Worm (Caenorhabditis elegans) whole organism, midembryonic: ENCODE results near the gene C31B8.12.

Experiments
- T22C8.4 ChIP-seq: fragments of 200-800 bp; sonication (Bioruptor generic); IDR thresholded peaks from 2 replicates; pipeline ENCODE4 v1.3.6; 2022; ENCODE audit warnings: missing genetic modification characterization, missing compliant biosample characterization
- cog-1 ChIP-seq: sonication (generic microtip); optimal IDR thresholded peaks from 2 replicates; lab custom pipeline; 2016; ENCODE audit warnings: missing genetic modification characterization, missing compliant biosample characterization
- flt-1 ChIP-seq: fragments of 200-800 bp; sonication (Bioruptor generic); IDR thresholded peaks from 2 replicates; pipeline ENCODE4 v1.3.6; 2022; ENCODE audit warnings: missing genetic modification characterization, missing compliant biosample characterization
- klf-2 ChIP-seq: fragments of 200-800 bp; sonication (Bioruptor generic); conservative IDR thresholded peaks from 2 replicates; pipeline ENCODE4 v1.3.6; 2022; ENCODE audit warnings: missing genetic modification reagents, missing genetic modification characterization, missing compliant biosample characterization
- med-1 ChIP-seq: sonication (generic microtip); optimal IDR thresholded peaks from 2 replicates; lab custom pipeline; 2017; ENCODE audit warnings: missing genetic modification characterization, mild to moderate bottlenecking, missing compliant biosample characterization, antibody characterized with exemption, missing genetic modification reagents; ENCODE audit not compliant: insufficient read depth
- ref-1 ChIP-seq: fragments of 200-800 bp; sonication (Bioruptor generic); conservative IDR thresholded peaks from 2 replicates; pipeline ENCODE4 v1.3.6; 2022; ENCODE audit warnings: missing genetic modification reagents, missing genetic modification characterization, missing compliant biosample characterization
- tab-1 ChIP-seq: fragments of 200-800 bp; sonication (Bioruptor generic); IDR thresholded peaks from 2 replicates; pipeline ENCODE4 v1.3.6; 2022; ENCODE audit warnings: missing genetic modification characterization, missing compliant biosample characterization
- ztf-23 ChIP-seq: fragments of 200-800 bp; sonication (Bioruptor generic); IDR thresholded peaks from 2 replicates; pipeline ENCODE4 v1.3.6; 2022; ENCODE audit warnings: missing genetic modification reagents, missing genetic modification characterization, missing compliant biosample characterization
- ztf-29 ChIP-seq: fragments of 200-800 bp; sonication (Bioruptor generic); IDR thresholded peaks from 2 replicates; pipeline ENCODE4 v1.3.6; 2022; ENCODE audit warnings: missing genetic modification reagents, missing genetic modification characterization, missing compliant biosample characterization

The C31B8.12 gene

ce11 chrV:2881565-2881964, 45.9 kb downstream of the C31B8.12 start:
- TF ChIP-seq flt-1 (GFP tag; lab: Robert Waterston, UW), result no peak
- TF ChIP-seq klf-2, result no peak
- no peak for TF ChIP-seq ztf-23
- TF ChIP-seq cog-1 (tag; lab: Kevin White, UChicago), result no peak
- TF ChIP-seq ref-1, result no peak
- TF ChIP-seq tab-1 (GFP tag; lab: Robert Waterston, UW), result no peak
- no peak for TF ChIP-seq T22C8.4

ce11 chrV:2881016-2881415, 46.4 kb downstream of the C31B8.12 start, which contains the start of gene ifc-1:
Gene ifc-1, plus strand, starts transcription at chrV:2881393.
- TF ChIP-seq flt-1 (GFP tag; lab: Robert Waterston, UW) (no peak), klf-2 (no peak), ztf-23 (no peak), ref-1 (no peak), med-1 (no peak), cog-1 (tag; lab: Kevin White, UChicago) (no peak), T22C8.4 (no peak), tab-1 (GFP tag; lab: Robert Waterston, UW) (no peak), ztf-29 (GFP tag; lab: Robert Waterston, UW) (no peak)

- TF ChIP-seq tab-1 (GFP tag; lab: Robert Waterston, UW) (no peak), cog-1 (tag; lab: Kevin White, UChicago) (no peak), klf-2 (no peak), ztf-29 (GFP tag; lab: Robert Waterston, UW) (no peak), ref-1 (no peak), med-1 (no peak), T22C8.4 (no peak), ztf-23 (no peak), flt-1 (GFP tag; lab: Robert Waterston, UW) (no peak)
Measured at ce11 chrV:2880356-2880755, 47.1 kb downstream of the C31B8.12 start.

ce11 chrV:2879801-2880200, 47.7 kb downstream of the C31B8.12 start, which contains the start of gene str-39:
Gene str-39, minus strand, starts transcription at chrV:2879901.
- TF ChIP-seq ztf-23, result no peak
- TF ChIP-seq cog-1 (tag; lab: Kevin White, UChicago), result no peak
- TF ChIP-seq T22C8.4, result no peak
- TF ChIP-seq klf-2, result no peak
- no peak for TF ChIP-seq ztf-29 (GFP tag; lab: Robert Waterston, UW)
- TF ChIP-seq ref-1, result no peak
- TF ChIP-seq tab-1 (GFP tag; lab: Robert Waterston, UW), result no peak
- TF ChIP-seq flt-1 (GFP tag; lab: Robert Waterston, UW), result no peak
- TF ChIP-seq med-1, result no peak

- TF ChIP-seq flt-1 (GFP tag; lab: Robert Waterston, UW) (no peak), ztf-29 (GFP tag; lab: Robert Waterston, UW) (no peak), ztf-23 (no peak), med-1 (no peak), tab-1 (GFP tag; lab: Robert Waterston, UW) (no peak), klf-2 (no peak), ref-1 (no peak), cog-1 (tag; lab: Kevin White, UChicago) (no peak), T22C8.4 (no peak)
Measured at ce11 chrV:2877509-2877908, 49.9 kb downstream of the C31B8.12 start, which contains the start of gene F37B4.10. Gene F37B4.10, minus strand, starts transcription at chrV:2877609.

- TF ChIP-seq cog-1 (tag; lab: Kevin White, UChicago) (no peak), flt-1 (GFP tag; lab: Robert Waterston, UW) (no peak), med-1 (no peak), tab-1 (GFP tag; lab: Robert Waterston, UW) (no peak), T22C8.4 (no peak), ztf-29 (GFP tag; lab: Robert Waterston, UW) (no peak)
Measured at ce11 chrV:2876188-2876831, 51.1 kb downstream of the C31B8.12 start.

ce11 chrV:2875422-2875821, 52.0 kb downstream of the C31B8.12 start, which contains the start of gene folt-2:
Gene folt-2, minus strand, starts transcription at chrV:2875600.
- no peak for TF ChIP-seq ref-1
- no peak for TF ChIP-seq klf-2
- TF ChIP-seq med-1, result no peak
- no peak for TF ChIP-seq flt-1 (GFP tag; lab: Robert Waterston, UW)
- no peak for TF ChIP-seq ztf-23
- no peak for TF ChIP-seq cog-1 (tag; lab: Kevin White, UChicago)
- TF ChIP-seq ztf-29 (GFP tag; lab: Robert Waterston, UW), result no peak
- no peak for TF ChIP-seq tab-1 (GFP tag; lab: Robert Waterston, UW)
- TF ChIP-seq T22C8.4, result no peak
